Fruit fly (Drosophila melanogaster) whole organism, wandering third instar larva: ENCODE measurements around the gene CG9698.

Source experiments
- Dfd ChIP-seq: fragments of >200 bp; optimal IDR thresholded peaks from 2 replicates; lab custom pipeline; 2017; ENCODE audit warnings: missing biosample characterization, missing genetic modification characterization
- HLH106 ChIP-seq: fragments of 200-800 bp; optimal IDR thresholded peaks from 3 replicates; lab custom pipeline; 2019; ENCODE audit warnings: missing biosample characterization, mild to moderate bottlenecking, missing genetic modification characterization, moderate library complexity
- Hr78 ChIP-seq: fragments of >200 bp; optimal IDR thresholded peaks from 2 replicates; lab custom pipeline; 2017; ENCODE audit warnings: missing biosample characterization, missing genetic modification characterization
- OdsH ChIP-seq: fragments of 200-800 bp; sonication (Bioruptor generic); optimal IDR thresholded peaks from 2 replicates; lab custom pipeline; 2016; ENCODE audit warnings: missing biosample characterization, mild to moderate bottlenecking, missing genetic modification characterization
- br ChIP-seq: fragments of 200-800 bp; sonication (Bioruptor generic); optimal IDR thresholded peaks from 2 replicates; lab custom pipeline; 2016; ENCODE audit warnings: missing biosample characterization, missing genetic modification characterization
- pan ChIP-seq: fragments of >200 bp; optimal IDR thresholded peaks from 2 replicates; lab custom pipeline; 2017
- psq ChIP-seq: fragments of 200-800 bp; sonication (Bioruptor generic); optimal IDR thresholded peaks from 3 replicates; lab custom pipeline; 2017; ENCODE audit warnings: missing biosample characterization, mild to moderate bottlenecking, missing genetic modification characterization, moderate library complexity

- TF ChIP-seq psq (no peak), pan (lab: Kevin White, UChicago) (no peak), br (GFP tag; lab: Kevin White, UChicago) (no peak), HLH106 (tag; lab: Kevin White, UChicago) (no peak), Dfd (no peak), OdsH (GFP tag; lab: Kevin White, UChicago) (no peak), Hr78 (GFP tag; lab: Kevin White, UChicago) (no peak)
These were observed 43.9 kb upstream of the CG9698 start for dm6 chr3R:30470690-30471089.
